Fruit fly (Drosophila melanogaster) whole organism, embryonic: ENCODE results near the gene Ilp5.
A peak's percentile ranks its signal among the peaks of the same experiment; 100 is the strongest.

Experiments
- Ada2b ChIP-seq: fragments of 200-800 bp; sonication (Bioruptor generic); IDR thresholded peaks from 2 replicates; pipeline ENCODE4 v1.3.6; 2022; ENCODE audit warnings: missing biosample characterization, missing genetic modification characterization
- Aef1 ChIP-seq: fragments of 200-800 bp; sonication (Bioruptor generic); IDR thresholded peaks from 3 replicates; pipeline ENCODE4 v1.3.6; 2022; ENCODE audit warnings: missing biosample characterization, missing genetic modification characterization
- Bdp1 ChIP-seq: fragments of 200-800 bp; sonication (Bioruptor generic); optimal IDR thresholded peaks from 3 replicates; lab custom pipeline; 2016; ENCODE audit warnings: missing biosample characterization, missing genetic modification characterization
- CG10959 ChIP-seq: fragments of 200-800 bp; sonication (Bioruptor generic); IDR thresholded peaks from 2 replicates; pipeline ENCODE4 v1.3.6; 2022; ENCODE audit warnings: missing biosample characterization, missing genetic modification characterization
- CG11247 ChIP-seq: fragments of 200-800 bp; sonication (Bioruptor generic); IDR thresholded peaks from 2 replicates; pipeline ENCODE4 v1.3.6; 2022; ENCODE audit warnings: missing biosample characterization, missing genetic modification characterization
- CG11695 ChIP-seq: fragments of 200-800 bp; sonication (Bioruptor generic); IDR thresholded peaks from 3 replicates; pipeline ENCODE4 v1.3.6; 2022; ENCODE audit warnings: missing biosample characterization, missing genetic modification characterization
- CG12104 ChIP-seq: fragments of 200-800 bp; sonication (Bioruptor generic); optimal IDR thresholded peaks from 3 replicates; lab custom pipeline; 2016; ENCODE audit warnings: missing biosample characterization, missing genetic modification characterization
- CG14050 ChIP-seq: fragments of 200-800 bp; sonication (Bioruptor generic); IDR thresholded peaks from 3 replicates; pipeline ENCODE4 v1.3.6; 2022; ENCODE audit warnings: missing biosample characterization, missing genetic modification characterization
- CG14667 ChIP-seq: fragments of 200-800 bp; sonication (Bioruptor generic); IDR thresholded peaks from 2 replicates; pipeline ENCODE4 v1.3.6; 2022; ENCODE audit warnings: missing biosample characterization, missing genetic modification characterization
- CG14710 ChIP-seq: fragments of 200-800 bp; sonication (Bioruptor generic); optimal IDR thresholded peaks from 3 replicates; lab custom pipeline; 2019; ENCODE audit warnings: missing biosample characterization, mild to moderate bottlenecking, missing genetic modification characterization, moderate library complexity
- CG1603 ChIP-seq: fragments of 200-800 bp; sonication (Bioruptor generic); optimal IDR thresholded peaks from 2 replicates; lab custom pipeline; 2019; ENCODE audit warnings: missing biosample characterization, mild to moderate bottlenecking, missing genetic modification characterization, moderate library complexity
- CG17385 ChIP-seq: fragments of 200-800 bp; sonication (Bioruptor generic); optimal IDR thresholded peaks from 3 replicates; lab custom pipeline; 2018; ENCODE audit warnings: missing biosample characterization, mild to moderate bottlenecking, missing genetic modification characterization
- CG2202 ChIP-seq: fragments of 200-800 bp; sonication (Bioruptor generic); optimal IDR thresholded peaks from 2 replicates; lab custom pipeline; 2018; ENCODE audit warnings: missing biosample characterization, mild to moderate bottlenecking, missing genetic modification characterization
- CG30431 ChIP-seq: fragments of 200-800 bp; sonication (Bioruptor generic); optimal IDR thresholded peaks from 2 replicates; lab custom pipeline; 2017; ENCODE audit warnings: missing biosample characterization, missing genetic modification characterization
- CG31224 ChIP-seq: fragments of 200-800 bp; sonication (Bioruptor generic); IDR thresholded peaks from 2 replicates; pipeline ENCODE4 v1.3.6; 2022; ENCODE audit warnings: missing biosample characterization, missing genetic modification characterization
- CG3847 ChIP-seq: fragments of 200-800 bp; sonication (Bioruptor generic); IDR thresholded peaks from 2 replicates; pipeline ENCODE4 v1.3.6; 2022; ENCODE audit warnings: missing biosample characterization, missing genetic modification characterization
- CG4282 ChIP-seq: fragments of 200-800 bp; sonication (Bioruptor generic); optimal IDR thresholded peaks from 2 replicates; lab custom pipeline; 2016; ENCODE audit warnings: missing biosample characterization, missing genetic modification characterization
- CG4424 ChIP-seq: fragments of 200-800 bp; sonication (Bioruptor generic); optimal IDR thresholded peaks from 3 replicates; lab custom pipeline; 2016; ENCODE audit warnings: missing biosample characterization, missing genetic modification characterization
- CG4854 ChIP-seq: fragments of 200-800 bp; sonication (Bioruptor generic); optimal IDR thresholded peaks from 2 replicates; lab custom pipeline; 2016; ENCODE audit warnings: missing biosample characterization, missing genetic modification characterization, inconsistent platforms
- CG6765 ChIP-seq: fragments of 200-800 bp; sonication (Bioruptor generic); optimal IDR thresholded peaks from 3 replicates; lab custom pipeline; 2017; ENCODE audit warnings: missing biosample characterization, mild to moderate bottlenecking, missing genetic modification characterization
- CG7928 ChIP-seq: fragments of 200-800 bp; sonication (Bioruptor generic); optimal IDR thresholded peaks from 2 replicates; lab custom pipeline; 2017; ENCODE audit warnings: missing biosample characterization, mild to moderate bottlenecking, missing genetic modification characterization
- CG8290 ChIP-seq, 3 experiments: fragments of 200-800 bp; sonication (Bioruptor generic); optimal IDR thresholded peaks; 2 replicates each; lab custom pipeline; 2016 to 2019; ENCODE audit warnings: missing biosample characterization in 3 of 3, missing genetic modification characterization in 3 of 3, mild to moderate bottlenecking in 2 of 3, moderate library complexity in 1 of 3
- CG9817 ChIP-seq: fragments of 200-800 bp; sonication (Bioruptor generic); optimal IDR thresholded peaks from 2 replicates; lab custom pipeline; 2018; ENCODE audit warnings: missing biosample characterization, mild to moderate bottlenecking, missing genetic modification characterization, moderate library complexity
- CG9932 ChIP-seq: fragments of 200-800 bp; sonication (Bioruptor generic); IDR thresholded peaks from 2 replicates; pipeline ENCODE4 v1.3.6; 2022; ENCODE audit warnings: missing biosample characterization, missing genetic modification characterization
- HmgD ChIP-seq: fragments of 200-800 bp; sonication (Bioruptor generic); optimal IDR thresholded peaks from 3 replicates; lab custom pipeline; 2016; ENCODE audit warnings: missing biosample characterization, missing genetic modification characterization
- Hr51 ChIP-seq, 2 experiments: fragments of 200-800 bp; sonication (Bioruptor generic); optimal IDR thresholded peaks; 2 replicates in 1 of 2; 3 replicates in 1 of 2; lab custom pipeline; 2016 to 2018; ENCODE audit warnings: missing biosample characterization in 2 of 2, missing genetic modification characterization in 2 of 2, mild to moderate bottlenecking in 1 of 2, moderate library complexity in 1 of 2
- Kr ChIP-seq: fragments of 200-800 bp; sonication (Bioruptor generic); optimal IDR thresholded peaks from 2 replicates; lab custom pipeline; 2017; ENCODE audit warnings: missing biosample characterization, mild to moderate bottlenecking, missing genetic modification characterization
- MTF-1 ChIP-seq: fragments of 200-800 bp; sonication (Bioruptor generic); optimal IDR thresholded peaks from 2 replicates; lab custom pipeline; 2018; ENCODE audit warnings: missing biosample characterization, mild to moderate bottlenecking, missing genetic modification characterization, borderline replicate concordance
- Optix ChIP-seq: fragments of 200-800 bp; sonication (Bioruptor generic); IDR thresholded peaks from 3 replicates; pipeline ENCODE4 v1.3.6; 2022; ENCODE audit warnings: missing biosample characterization, missing genetic modification characterization
- Sry-δ ChIP-seq: fragments of 200-800 bp; sonication (Bioruptor generic); optimal IDR thresholded peaks from 2 replicates; lab custom pipeline; 2016; ENCODE audit warnings: missing biosample characterization, missing genetic modification characterization
- Taf1 ChIP-seq: fragments of 200-800 bp; sonication (Bioruptor generic); IDR thresholded peaks from 2 replicates; pipeline ENCODE4 v1.3.6; 2022; ENCODE audit warnings: missing biosample characterization, missing genetic modification characterization
- Usf ChIP-seq: fragments of 200-800 bp; sonication (Bioruptor generic); optimal IDR thresholded peaks from 2 replicates; lab custom pipeline; 2017; ENCODE audit warnings: missing genotype, missing biosample characterization, missing genetic modification characterization
- aop ChIP-seq: fragments of 200-800 bp; sonication (Bioruptor generic); IDR thresholded peaks from 2 replicates; pipeline ENCODE4 v1.3.6; 2022; ENCODE audit warnings: missing biosample characterization, missing genetic modification characterization
- bab2 ChIP-seq: fragments of 200-800 bp; sonication (Bioruptor generic); optimal IDR thresholded peaks from 2 replicates; lab custom pipeline; 2016; ENCODE audit warnings: missing biosample characterization, missing genetic modification characterization
- caup ChIP-seq: fragments of 200-800 bp; sonication (Bioruptor generic); optimal IDR thresholded peaks from 3 replicates; lab custom pipeline; 2017; ENCODE audit warnings: missing biosample characterization, mild to moderate bottlenecking, missing genetic modification characterization, moderate library complexity; ENCODE audit not compliant: severe bottlenecking
- chn ChIP-seq: fragments of 200-800 bp; sonication (Bioruptor generic); optimal IDR thresholded peaks from 2 replicates; lab custom pipeline; 2016; ENCODE audit warnings: missing biosample characterization, missing genetic modification characterization
- dmrt11E ChIP-seq: fragments of 200-800 bp; sonication (Bioruptor generic); optimal IDR thresholded peaks from 3 replicates; lab custom pipeline; 2018; ENCODE audit warnings: missing biosample characterization, mild to moderate bottlenecking, missing genetic modification characterization, moderate library complexity
- gem ChIP-seq: fragments of 200-800 bp; sonication (Bioruptor generic); optimal IDR thresholded peaks from 2 replicates; lab custom pipeline; 2019; ENCODE audit warnings: missing biosample characterization, mild to moderate bottlenecking, missing genetic modification characterization, moderate library complexity
- gt ChIP-seq: fragments of 200-800 bp; sonication (Bioruptor generic); IDR thresholded peaks from 2 replicates; pipeline ENCODE4 v1.3.6; 2022; ENCODE audit warnings: missing biosample characterization, missing genetic modification characterization
- jing ChIP-seq: fragments of 200-800 bp; sonication (Bioruptor generic); optimal IDR thresholded peaks from 2 replicates; lab custom pipeline; 2018; ENCODE audit warnings: missing biosample characterization, mild to moderate bottlenecking, missing genetic modification characterization
- knrl ChIP-seq: fragments of 200-800 bp; sonication (Bioruptor generic); IDR thresholded peaks from 3 replicates; pipeline ENCODE4 v1.3.6; 2022; ENCODE audit warnings: missing biosample characterization, missing genetic modification characterization; ENCODE audit not compliant: partially characterized antibody
- luna ChIP-seq: fragments of 200-800 bp; sonication (Bioruptor generic); optimal IDR thresholded peaks from 2 replicates; lab custom pipeline; 2016; ENCODE audit warnings: missing biosample characterization, missing genetic modification characterization
- oc ChIP-seq: fragments of 200-800 bp; sonication (Bioruptor generic); optimal IDR thresholded peaks from 2 replicates; lab custom pipeline; 2018; ENCODE audit warnings: missing biosample characterization, mild to moderate bottlenecking, missing genetic modification characterization, moderate library complexity
- org-1 ChIP-seq: fragments of 200-800 bp; sonication (Bioruptor generic); optimal IDR thresholded peaks from 2 replicates; lab custom pipeline; 2017; ENCODE audit warnings: missing biosample characterization, missing genetic modification characterization
- prd ChIP-seq, 3 experiments: fragments of >200 bp in 2 of 3; fragments of 200-800 bp in 1 of 3; sonication (Bioruptor generic) in 1 of 3; optimal IDR thresholded peaks in 2 of 3; IDR thresholded peaks in 1 of 3; 2 replicates in 2 of 3; 3 replicates in 1 of 3; pipeline versions ENCODE4 v1.3.6 to Lab custom; 2017 to 2022; ENCODE audit warnings: missing biosample characterization in 1 of 3, missing genetic modification characterization in 1 of 3
- seq ChIP-seq: fragments of 200-800 bp; sonication (Bioruptor generic); IDR thresholded peaks from 2 replicates; pipeline ENCODE4 v1.3.6; 2022; ENCODE audit warnings: missing biosample characterization, missing genetic modification characterization
- sima ChIP-seq: fragments of 200-800 bp; sonication (Bioruptor generic); optimal IDR thresholded peaks from 2 replicates; lab custom pipeline; 2016; ENCODE audit warnings: missing biosample characterization, missing genetic modification characterization
- sob ChIP-seq: fragments of 200-800 bp; sonication (Bioruptor generic); IDR thresholded peaks from 2 replicates; pipeline ENCODE4 v1.3.6; 2022; ENCODE audit warnings: missing biosample characterization, missing genetic modification characterization
- tna ChIP-seq: fragments of 200-800 bp; sonication (Bioruptor generic); IDR thresholded peaks from 2 replicates; pipeline ENCODE4 v1.3.6; 2022; ENCODE audit warnings: missing biosample characterization, missing genetic modification characterization; ENCODE audit not compliant: partially characterized antibody

The Ilp5 gene

dm6 chr3L:9847420-9847977 lies 23.8 kb upstream of the Ilp5 start (continued):
- TF ChIP-seq Ada2b (GFP tag; lab: Robert Waterston, UW) (peak; percentile 53), tna (GFP tag; lab: Robert Waterston, UW) (no peak), CG31224 (GFP tag; lab: Robert Waterston, UW) (peak; percentile 47; the same call in 1 of the 2 replicates), CG9932 (peak; percentile 80), Bdp1 (GFP tag; lab: Kevin White, UChicago) (no peak), CG14050 (GFP tag; lab: Robert Waterston, UW) (no peak), org-1 (GFP tag; lab: Kevin White, UChicago) (no peak), CG12104 (GFP tag; lab: Kevin White, UChicago) (no peak), CG11247 (GFP tag; lab: Robert Waterston, UW) (peak; percentile 58), CG4854 (GFP tag; lab: Kevin White, UChicago) (peak; percentile 0), Optix (GFP tag; lab: Robert Waterston, UW) (no peak), prd (optimal IDR thresholded peaks at IDR 0.05; lab: Kevin White, UChicago) (no peak), prd (GFP tag; IDR thresholded peaks at IDR 0.05; lab: Robert Waterston, UW) (peak; percentile 52; the same call in 1 of the 3 replicates), Hr51 (GFP tag; optimal IDR thresholded peaks at IDR 0.05; lab: Kevin White, UChicago) (peak in 1 of 2 experiments; percentile 64), HmgD (no peak), seq (GFP tag; lab: Robert Waterston, UW) (peak; percentile 49; the same call in 1 of the 2 replicates), gt (0 out of 2 replicates have a peak, but pooled peaks have one; percentile 8), dmrt11E (tag; lab: Kevin White, UChicago) (no peak), CG3847 (GFP tag; lab: Robert Waterston, UW) (peak; percentile 34; the same call in 1 of the 2 replicates), jing (GFP tag; lab: Kevin White, UChicago) (no peak), MTF-1 (GFP tag; lab: Kevin White, UChicago) (no peak), knrl (no peak), CG17385 (GFP tag; lab: Kevin White, UChicago) (peak; percentile 56), Taf1 (no peak), CG7928 (peak; percentile 39), CG1603 (no peak), luna (GFP tag; lab: Kevin White, UChicago) (no peak), CG10959 (GFP tag; lab: Robert Waterston, UW) (no peak), caup (peak; percentile 64), Usf (GFP tag; lab: Kevin White, UChicago) (no peak), oc (no peak), Sry-δ (peak; percentile 2), CG6765 (GFP tag; lab: Kevin White, UChicago) (no peak), chn (GFP tag; lab: Kevin White, UChicago) (no peak), Aef1 (GFP tag; lab: Robert Waterston, UW) (peak; percentile 37; the same call in 1 of the 3 replicates), CG14710 (no peak), sima (GFP tag; lab: Kevin White, UChicago) (no peak), Kr (GFP tag; lab: Kevin White, UChicago) (no peak), gem (tag; lab: Kevin White, UChicago) (peak; percentile 65), CG4424 (GFP tag; lab: Kevin White, UChicago) (peak; percentile 30), CG14667 (GFP tag; lab: Robert Waterston, UW) (no peak), CG11695 (0 out of 3 replicates have a peak, but pooled peaks have one; percentile 8), CG8290 (GFP tag; optimal IDR thresholded peaks at IDR 0.05; lab: Kevin White, UChicago) (no peak), CG8290 (tag; optimal IDR thresholded peaks at IDR 0.05; lab: Kevin White, UChicago) (peak in 1 of 2 experiments; percentile 87), CG2202 (tag; lab: Kevin White, UChicago) (no peak), bab2 (peak; percentile 54), CG30431 (GFP tag; lab: Kevin White, UChicago) (no peak), aop (GFP tag; lab: Robert Waterston, UW) (no peak), CG9817 (peak; percentile 55), CG4282 (GFP tag; lab: Kevin White, UChicago) (no peak), sob (peak; percentile 61)
